Fruit fly (Drosophila melanogaster): ENCODE data around the gene CG13004.

Gene CG13004

DNA sequence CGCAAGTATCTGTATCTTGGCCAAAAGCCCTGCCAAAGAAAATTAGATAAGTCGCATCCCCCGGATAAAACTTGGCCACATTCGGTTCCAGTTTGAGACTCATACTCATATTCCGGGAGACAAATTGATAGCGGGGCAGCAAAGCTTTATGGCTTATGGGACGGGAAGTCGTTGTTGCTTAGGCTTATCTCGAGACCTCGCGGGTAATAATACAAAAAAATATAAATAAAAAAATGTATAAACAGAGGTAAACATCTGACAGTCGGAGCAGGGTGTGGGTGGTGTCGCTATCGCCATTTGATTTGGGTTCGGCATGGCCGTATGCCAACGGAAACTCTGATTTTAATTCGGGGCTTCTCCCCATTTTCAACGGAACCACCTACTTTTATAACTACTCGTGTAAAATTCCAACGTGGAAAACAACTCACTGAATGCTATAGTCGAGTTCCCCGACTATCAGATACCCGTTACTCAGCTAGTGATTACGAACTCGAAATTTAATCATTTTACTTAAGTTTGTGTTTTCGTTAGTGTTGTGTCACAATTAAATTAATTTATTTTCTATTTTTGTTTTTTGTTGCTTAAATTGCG is 2.4 kb upstream of the CG13004 start:
- no peak for TF ChIP-seq CG17801 (GFP tag; optimal IDR thresholded peaks at IDR 0.05; ENCODE audit: partially characterized antibody)

DNA sequence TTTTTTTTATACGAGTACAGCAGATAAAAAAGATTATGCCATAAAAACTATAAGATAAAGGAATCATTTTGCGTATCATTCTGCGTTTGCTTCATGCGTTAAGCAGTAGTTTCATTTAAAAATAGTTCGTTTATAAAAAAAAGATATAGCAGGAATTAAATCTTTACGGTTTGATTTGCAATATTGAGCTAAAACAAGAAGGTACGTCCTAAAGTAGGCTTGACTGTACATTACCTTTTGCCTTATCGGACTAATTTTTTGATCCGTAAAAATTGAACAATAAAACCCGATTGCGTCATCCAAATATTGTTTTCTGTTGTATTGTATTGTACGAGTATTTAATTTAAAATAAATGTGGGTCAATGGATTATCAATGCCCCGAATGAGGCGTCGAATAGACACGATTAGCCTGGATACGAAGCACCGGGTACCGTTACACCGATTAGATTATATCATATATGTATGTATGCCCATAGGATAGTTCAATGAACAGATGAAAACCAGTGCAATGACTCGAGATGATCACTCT is 1.5 kb upstream of the CG13004 start:
- TF ChIP-seq CG17801 (GFP tag; optimal IDR thresholded peaks at IDR 0.05; ENCODE audit: partially characterized antibody), result no peak

DNA sequence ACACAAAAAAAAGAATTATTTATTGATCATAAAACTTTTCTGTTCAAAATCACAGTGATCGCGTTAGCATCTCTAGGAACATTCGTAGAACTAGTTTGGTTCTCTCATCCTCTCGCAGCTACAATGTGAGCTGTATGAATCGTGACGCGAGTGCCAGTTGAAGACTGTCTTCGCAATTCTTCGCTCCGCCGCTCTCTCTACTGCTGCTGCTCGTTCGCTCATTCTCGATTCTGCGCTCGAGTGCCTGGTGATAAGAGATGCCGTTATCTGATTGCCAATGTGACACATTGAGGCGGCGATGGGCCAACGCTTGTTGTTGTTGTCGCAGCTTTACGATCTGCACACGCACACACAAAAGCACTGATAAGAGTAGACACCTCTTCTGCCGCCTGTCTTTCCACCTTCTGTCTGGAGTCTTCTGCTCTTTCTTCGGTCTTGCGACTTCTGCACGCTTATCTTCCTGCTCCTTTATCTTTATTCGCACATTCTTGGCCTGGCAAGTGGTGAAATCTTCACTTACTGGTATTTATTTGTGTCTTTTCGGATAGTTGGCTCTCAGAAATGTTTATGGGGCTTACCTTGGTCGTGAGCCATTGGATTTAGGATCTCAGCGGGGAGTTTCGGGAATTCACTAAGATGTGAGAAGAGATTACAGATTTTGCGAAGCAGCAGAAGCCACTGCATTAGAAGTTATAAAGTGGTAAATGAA is 925 bp upstream of the CG13004 start:
- no peak for TF ChIP-seq CG17801 (GFP tag; optimal IDR thresholded peaks at IDR 0.05; ENCODE audit: partially characterized antibody)

DNA sequence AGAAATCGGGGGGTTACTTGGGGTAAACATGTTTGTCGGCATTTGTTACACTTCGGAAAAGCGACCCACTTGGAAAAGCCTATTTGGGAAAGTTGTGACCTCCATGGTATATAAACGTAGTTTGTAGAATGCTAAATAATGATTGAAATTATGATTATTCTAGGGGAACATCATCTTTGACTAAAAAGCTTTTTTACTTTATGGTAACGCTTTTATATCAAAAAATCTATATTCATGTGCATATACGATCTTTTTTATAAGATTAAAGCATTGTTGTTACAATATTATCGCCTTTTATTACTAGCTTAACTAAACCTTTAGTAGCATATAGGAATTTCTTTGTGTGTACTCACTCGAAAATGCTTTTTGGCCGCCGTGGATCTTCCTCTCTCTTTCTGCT is 1.1 kb downstream of the CG13004 start:
- no peak for TF ChIP-seq CG17801 (GFP tag; optimal IDR thresholded peaks at IDR 0.05; ENCODE audit: partially characterized antibody)

dm6 chrX:16833097-16833496 is 2.2 kb downstream of the CG13004 start:
- TF ChIP-seq CG17801 (GFP tag; optimal IDR thresholded peaks at IDR 0.05; ENCODE audit: partially characterized antibody), result peak; percentile 41

dm6 chrX:16831848-16832247 is 3.5 kb downstream of the CG13004 start:
- no peak for TF ChIP-seq CG17801 (GFP tag; optimal IDR thresholded peaks at IDR 0.05; ENCODE audit: partially characterized antibody)

dm6 chrX:16830081-16830480 is 5.2 kb downstream of the CG13004 start:
- TF ChIP-seq CG17801 (GFP tag; optimal IDR thresholded peaks at IDR 0.05; ENCODE audit: partially characterized antibody), result peak; percentile 42

DNA sequence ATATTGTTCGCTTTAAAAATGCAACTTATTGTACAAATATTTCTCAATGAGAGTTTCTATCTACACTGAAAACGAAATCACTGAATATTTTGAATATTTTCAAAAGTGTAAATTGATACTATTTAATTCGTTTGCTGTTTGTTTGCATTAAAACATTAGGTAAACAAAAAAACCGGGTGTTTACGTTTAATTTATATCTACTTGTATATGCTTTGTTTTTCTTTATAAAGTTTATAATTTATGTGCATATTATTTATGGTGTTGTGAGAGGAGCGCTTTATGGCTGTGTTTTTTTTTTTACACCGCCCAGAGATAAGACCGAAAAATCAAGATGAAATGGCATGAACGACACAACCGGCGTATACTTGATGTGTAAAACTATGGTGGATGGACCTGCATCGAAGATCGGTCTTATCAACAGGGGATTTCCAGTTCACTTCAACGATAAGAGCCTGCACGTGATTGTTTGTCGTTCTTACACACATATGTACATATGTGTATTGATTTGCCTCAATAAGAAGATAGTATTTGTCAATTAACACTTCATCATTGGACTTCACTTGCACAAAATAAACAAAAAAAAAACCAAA is 5.8 kb downstream of the CG13004 start:
- no peak for TF ChIP-seq CG17801 (GFP tag; optimal IDR thresholded peaks at IDR 0.05; ENCODE audit: partially characterized antibody)

DNA sequence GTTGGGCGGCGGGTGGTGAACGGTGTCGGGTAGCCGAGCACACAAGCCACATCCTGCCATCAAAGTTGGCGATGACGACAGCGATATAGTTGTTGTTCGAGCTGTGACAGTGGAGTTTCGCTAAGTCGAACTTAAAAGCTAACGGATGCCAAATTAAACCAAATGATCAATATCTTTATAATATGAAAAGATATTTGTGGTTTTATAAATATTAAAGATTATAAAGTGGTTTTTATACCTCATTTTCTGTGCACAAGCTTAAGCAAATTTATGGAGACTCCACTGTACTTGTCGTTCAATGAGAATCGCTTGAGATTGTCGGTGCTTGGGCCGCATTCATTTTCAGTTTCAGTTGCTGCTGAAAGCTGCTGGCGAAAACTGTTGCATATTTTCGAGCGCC is 13.2 kb downstream of the CG13004 start:
- TF ChIP-seq CG17801 (GFP tag; optimal IDR thresholded peaks at IDR 0.05; ENCODE audit: partially characterized antibody), result peak; percentile 24

- TF ChIP-seq CG17801 (GFP tag; optimal IDR thresholded peaks at IDR 0.05; ENCODE audit: partially characterized antibody), result peak; percentile 46
These were observed 14.1 kb downstream of the CG13004 start for dm6 chrX:16821216-16821615.

DNA sequence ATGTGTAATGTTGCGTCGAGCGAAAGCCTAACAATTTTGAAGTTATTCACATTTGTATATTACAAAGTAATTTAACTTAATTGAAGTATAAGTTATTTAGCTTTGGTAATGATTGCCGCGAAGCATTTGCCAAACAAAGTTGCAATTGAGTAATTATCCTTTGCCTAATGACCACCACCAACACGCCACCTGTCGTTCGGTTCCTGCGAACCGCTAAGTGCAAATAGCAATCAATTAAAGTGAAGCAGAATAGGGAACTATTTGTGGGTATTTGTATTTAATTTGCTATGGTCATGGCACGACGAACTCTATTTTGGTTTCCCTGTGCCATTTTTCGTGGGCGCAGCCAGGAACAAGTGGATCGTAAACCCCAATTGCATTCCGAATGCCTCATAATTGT is 14.7 kb downstream of the CG13004 start:
- no peak for TF ChIP-seq CG17801 (GFP tag; optimal IDR thresholded peaks at IDR 0.05; ENCODE audit: partially characterized antibody)

DNA sequence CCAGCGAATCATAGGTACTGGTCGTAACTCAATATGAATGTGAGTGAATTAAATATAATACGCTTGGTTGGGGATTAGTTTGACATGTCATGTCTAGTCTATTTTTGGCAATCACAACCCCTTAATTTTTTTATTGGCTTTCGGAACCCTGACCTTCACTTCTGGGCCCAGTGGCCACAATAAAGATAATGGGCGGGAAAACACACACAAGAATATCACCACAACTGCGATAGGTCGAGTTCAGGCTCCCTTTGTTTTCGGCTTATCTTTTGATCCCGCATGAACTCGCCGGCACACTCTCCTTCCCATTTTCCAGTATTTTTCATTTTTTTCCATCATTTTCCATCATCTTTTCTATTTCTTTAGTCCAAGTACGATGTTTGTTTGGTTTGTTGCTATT is 17.1 kb downstream of the CG13004 start:
- TF ChIP-seq CG17801 (GFP tag; optimal IDR thresholded peaks at IDR 0.05; ENCODE audit: partially characterized antibody), result no peak

- no peak for TF ChIP-seq CG17801 (GFP tag; optimal IDR thresholded peaks at IDR 0.05; ENCODE audit: partially characterized antibody)
These were observed 18.8 kb downstream of the CG13004 start for dm6 chrX:16816500-16816899.

DNA sequence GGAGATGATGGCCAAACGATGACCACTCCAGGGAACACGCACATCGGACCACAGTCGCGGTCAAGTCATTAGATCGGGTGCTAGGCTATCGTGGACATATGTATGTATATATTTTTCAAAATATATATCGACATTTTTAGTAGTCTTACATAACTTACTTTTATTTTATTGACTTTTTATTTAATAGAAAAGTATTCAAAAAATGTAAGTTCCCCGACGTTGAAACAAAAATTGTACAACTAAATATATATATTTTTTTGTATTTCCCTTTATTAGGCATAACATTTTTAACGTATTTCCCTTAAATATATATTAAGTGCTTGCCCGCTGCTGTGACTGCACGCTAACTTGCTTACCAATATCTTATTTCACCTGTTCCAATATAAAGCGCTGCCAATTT is 20.2 kb downstream of the CG13004 start:
- TF ChIP-seq CG17801 (GFP tag; optimal IDR thresholded peaks at IDR 0.05; ENCODE audit: partially characterized antibody), result no peak

dm6 chrX:16814351-16814750 is 21.0 kb downstream of the CG13004 start:
- peak; percentile 3 for TF ChIP-seq CG17801 (GFP tag; optimal IDR thresholded peaks at IDR 0.05; ENCODE audit: partially characterized antibody)

- TF ChIP-seq CG17801 (GFP tag; optimal IDR thresholded peaks at IDR 0.05; ENCODE audit: partially characterized antibody), result no peak
These were observed 22.1 kb downstream of the CG13004 start for dm6 chrX:16813226-16813625.

Data from ovary, adult (tissue).